Worm (Caenorhabditis elegans): ENCODE results near the gene F40G12.2.
"Not testable (repeated sequence)": the region's sequence is repeated elsewhere in the genome, so short reads cannot be mapped to it uniquely, and the experiment has no call there.

ce11 chrV:14274268-14274667, 13.5 kb upstream of the F40G12.2 start, which contains the start of gene F40G12.7:
- TF ChIP-seq lin-13 (GFP tag; optimal IDR thresholded peaks at IDR 0.05); R02D3.7 (tag; optimal IDR thresholded peaks at IDR 0.05); ztf-4 (tag; optimal IDR thresholded peaks at IDR 0.05); nhr-77 (tag; optimal IDR thresholded peaks at IDR 0.05); egl-27 (tag; optimal IDR thresholded peaks at IDR 0.05); elt-3 (tag; optimal IDR thresholded peaks at IDR 0.05); alr-1 (tag; optimal IDR thresholded peaks at IDR 0.05): not testable (repeated sequence)

Data from whole organism, L2 larva.